Worm (Caenorhabditis elegans): ENCODE measurements around the gene cdr-4.

DNA sequence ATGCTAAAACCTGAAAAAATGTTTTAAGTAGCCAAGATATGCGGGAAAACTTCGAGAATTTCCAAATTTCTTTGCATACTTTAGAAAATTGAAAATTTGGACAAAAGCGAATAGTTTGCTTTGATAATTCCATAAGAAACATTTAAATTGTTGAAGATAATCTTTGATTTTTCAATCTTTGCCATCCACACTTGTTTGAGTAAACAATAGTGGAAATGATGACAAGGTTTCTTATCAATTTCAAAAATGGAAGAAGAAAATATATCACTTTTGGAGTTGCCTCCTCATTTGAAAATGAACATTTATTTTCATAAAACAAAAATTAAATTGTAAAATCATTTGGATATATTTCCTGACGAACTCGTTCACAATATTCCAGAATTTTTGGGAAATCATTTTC lies 5.9 kb upstream of the cdr-4 start:
- TF ChIP-seq ztf-11 (tag; optimal IDR thresholded peaks at IDR 0.05): no peak
- TF ChIP-seq mep-1 (tag; optimal IDR thresholded peaks at IDR 0.05): no peak
- TF ChIP-seq ceh-83 (GFP tag; optimal IDR thresholded peaks at IDR 0.05): no peak
- no peak for TF ChIP-seq nhr-76 (tag; optimal IDR thresholded peaks at IDR 0.05)
- no peak for TF ChIP-seq lin-13 (tag; optimal IDR thresholded peaks at IDR 0.05)
- TF ChIP-seq nhr-2 (tag; optimal IDR thresholded peaks at IDR 0.05): no peak
- TF ChIP-seq snpc-4 (tag; optimal IDR thresholded peaks at IDR 0.05): no peak
- TF ChIP-seq pha-4 (tag; optimal IDR thresholded peaks at IDR 0.05): no peak
